Worm (Caenorhabditis elegans) whole organism, L4 larva: ENCODE measurements around the gene F23B2.10.

ENCODE experiments used
- nhr-77 ChIP-seq: fragments of 150-350 bp; optimal IDR thresholded peaks from 2 replicates; lab custom pipeline; 2014; ENCODE audit warnings: missing biosample characterization, missing genetic modification characterization
- pqm-1 ChIP-seq: sonication (generic microtip); optimal IDR thresholded peaks from 2 replicates; lab custom pipeline; 2017; ENCODE audit warnings: missing biosample characterization, missing genetic modification characterization

- TF ChIP-seq nhr-77 (tag; lab: Kevin White, UChicago): no peak
- no peak for TF ChIP-seq pqm-1 (tag; lab: Kevin White, UChicago)
Observed at ce11 chrIV:9120220-9120619, 33.9 kb downstream of the F23B2.10 start.
